Worm (Caenorhabditis elegans) whole organism, early embryonic: ENCODE data around the gene pkn-1.

ENCODE experiments used
- aly-1 ChIP-seq: sonication (generic microtip); optimal IDR thresholded peaks from 2 replicates; lab custom pipeline; 2016; ENCODE audit warnings: missing genetic modification characterization, missing compliant biosample characterization
- ama-1 ChIP-seq: fragments of 150-350 bp; optimal IDR thresholded peaks from 2 replicates; lab custom pipeline; 2014
- ceh-13 ChIP-seq: fragments of 200-800 bp; sonication (Bioruptor generic); optimal IDR thresholded peaks from 2 replicates; lab custom pipeline; 2018; ENCODE audit warnings: mild to moderate bottlenecking, missing genetic modification characterization, missing compliant biosample characterization
- ets-7 ChIP-seq: sonication (generic microtip); optimal IDR thresholded peaks from 2 replicates; lab custom pipeline; 2016; ENCODE audit warnings: missing genotype, missing genetic modification characterization, missing compliant biosample characterization
- flt-1 ChIP-seq: fragments of 200-800 bp; sonication (Bioruptor generic); IDR thresholded peaks from 2 replicates; pipeline ENCODE4 v1.3.6; 2022; ENCODE audit warnings: missing genetic modification characterization, missing compliant biosample characterization
- hnd-1 ChIP-seq: sonication (generic microtip); optimal IDR thresholded peaks from 2 replicates; lab custom pipeline; 2016; ENCODE audit warnings: missing genetic modification characterization, missing compliant biosample characterization
- scrt-1 ChIP-seq: fragments of 200-800 bp; sonication (Bioruptor generic); IDR thresholded peaks from 2 replicates; pipeline ENCODE4 v1.3.6; 2022; ENCODE audit warnings: missing genetic modification characterization, missing compliant biosample characterization
- tbx-11 ChIP-seq: fragments of 200-800 bp; sonication (Bioruptor generic); IDR thresholded peaks from 2 replicates; pipeline ENCODE4 v1.3.6; 2022; ENCODE audit warnings: missing genetic modification characterization, missing compliant biosample characterization

DNA sequence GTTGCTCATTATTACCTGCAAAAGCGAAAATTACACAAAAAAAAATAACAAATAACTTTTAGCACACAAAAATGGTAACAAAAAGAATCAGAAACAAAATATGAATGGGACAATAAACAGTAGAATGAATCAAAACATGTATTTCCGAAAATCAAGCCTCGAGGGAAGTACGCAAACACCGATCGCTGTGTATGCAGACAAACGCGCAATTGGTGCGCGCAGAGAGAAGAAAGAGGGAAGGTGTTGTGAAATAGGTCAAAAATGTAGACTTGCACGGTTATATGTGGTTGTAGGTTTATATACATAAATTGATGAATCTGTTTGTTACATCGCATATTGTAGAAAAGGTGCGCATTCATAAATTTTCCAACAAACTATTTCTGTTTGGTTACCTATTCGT, 22.7 kb downstream of the pkn-1 start, which contains the start of gene cdk-11.2:
- TF ChIP-seq hnd-1 (tag; lab: Kevin White, UChicago) (no peak), ets-7 (no peak), ama-1 (lab: Kevin White, UChicago) (no peak), tbx-11 (GFP tag; lab: Robert Waterston, UW) (no peak), flt-1 (GFP tag; lab: Robert Waterston, UW) (0 out of 2 replicates have a peak, but pooled peaks have one; percentile 14), ceh-13 (GFP tag; lab: Kevin White, UChicago) (no peak), aly-1 (no peak), scrt-1 (GFP tag; lab: Robert Waterston, UW) (no peak)
